Fruit fly (Drosophila melanogaster) whole organism, embryonic: ENCODE measurements around the gene CG32686.
A peak's percentile ranks its signal among the peaks of the same experiment; 100 is the strongest.

Experiments
- CG1024 ChIP-seq: fragments of 200-800 bp; sonication (Bioruptor generic); IDR thresholded peaks from 2 replicates; pipeline ENCODE4 v1.3.6; 2022; ENCODE audit warnings: missing biosample characterization, missing genetic modification characterization
- CG10267 ChIP-seq: fragments of 200-800 bp; sonication (Bioruptor generic); optimal IDR thresholded peaks from 2 replicates; lab custom pipeline; 2018; ENCODE audit warnings: missing biosample characterization, mild to moderate bottlenecking, missing genetic modification characterization, moderate library complexity
- CG10565 ChIP-seq: fragments of 200-800 bp; sonication (Bioruptor generic); optimal IDR thresholded peaks from 3 replicates; lab custom pipeline; 2016; ENCODE audit warnings: missing biosample characterization, mild to moderate bottlenecking, missing genetic modification characterization
- CG11696 ChIP-seq: fragments of 200-800 bp; sonication (Bioruptor generic); IDR thresholded peaks from 2 replicates; pipeline ENCODE4 v1.3.6; 2022; ENCODE audit warnings: missing biosample characterization, missing genetic modification characterization
- CG13624 ChIP-seq: fragments of 200-800 bp; sonication (Bioruptor generic); optimal IDR thresholded peaks from 2 replicates; lab custom pipeline; 2016; ENCODE audit warnings: missing biosample characterization, missing genetic modification characterization
- CG15696 ChIP-seq: fragments of 200-800 bp; sonication (Bioruptor generic); optimal IDR thresholded peaks from 2 replicates; lab custom pipeline; 2019; ENCODE audit warnings: missing biosample characterization, mild to moderate bottlenecking, missing genetic modification characterization, moderate library complexity
- CG17328 ChIP-seq: fragments of 200-800 bp; sonication (Bioruptor generic); IDR thresholded peaks from 2 replicates; pipeline ENCODE4 v1.3.6; 2022; ENCODE audit warnings: missing biosample characterization, missing genetic modification characterization
- CG17359 ChIP-seq: fragments of 200-800 bp; sonication (Bioruptor generic); optimal IDR thresholded peaks from 3 replicates; lab custom pipeline; 2018; ENCODE audit warnings: missing biosample characterization, mild to moderate bottlenecking, missing genetic modification characterization, moderate library complexity
- CG17361 ChIP-seq: fragments of 200-800 bp; sonication (Bioruptor generic); IDR thresholded peaks from 3 replicates; pipeline ENCODE4 v1.3.6; 2022; ENCODE audit warnings: missing biosample characterization, missing genetic modification characterization
- CG2129 ChIP-seq: fragments of 200-800 bp; sonication (Bioruptor generic); IDR thresholded peaks from 2 replicates; pipeline ENCODE4 v1.3.6; 2022; ENCODE audit warnings: missing biosample characterization, missing genetic modification characterization; ENCODE audit not compliant: partially characterized antibody
- CG2712 ChIP-seq: fragments of 200-800 bp; optimal IDR thresholded peaks from 3 replicates; lab custom pipeline; 2019; ENCODE audit warnings: missing biosample characterization, mild to moderate bottlenecking, missing genetic modification characterization, moderate library complexity
- CG3163 ChIP-seq: fragments of 200-800 bp; sonication (Bioruptor generic); optimal IDR thresholded peaks from 3 replicates; lab custom pipeline; 2016; ENCODE audit warnings: missing biosample characterization, missing genetic modification characterization
- CG34422 ChIP-seq: fragments of 200-800 bp; sonication (Bioruptor generic); IDR thresholded peaks from 3 replicates; pipeline ENCODE4 v1.3.6; 2022; ENCODE audit warnings: missing biosample characterization, missing genetic modification characterization
- CG43689 ChIP-seq: fragments of 200-800 bp; sonication (Bioruptor generic); IDR thresholded peaks from 2 replicates; pipeline ENCODE4 v1.3.6; 2022; ENCODE audit warnings: missing biosample characterization, missing genetic modification characterization
- CG7556 ChIP-seq: fragments of 200-800 bp; sonication (Bioruptor generic); optimal IDR thresholded peaks from 2 replicates; lab custom pipeline; 2017; ENCODE audit warnings: missing biosample characterization, mild to moderate bottlenecking, missing genetic modification characterization
- CG8359 ChIP-seq: fragments of 200-800 bp; sonication (Bioruptor generic); optimal IDR thresholded peaks from 2 replicates; lab custom pipeline; 2017; ENCODE audit warnings: missing biosample characterization, mild to moderate bottlenecking, missing genetic modification characterization, borderline replicate concordance
- CG8388 ChIP-seq: fragments of 200-800 bp; sonication (Bioruptor generic); optimal IDR thresholded peaks from 2 replicates; lab custom pipeline; 2019; ENCODE audit warnings: missing biosample characterization, mild to moderate bottlenecking, missing genetic modification characterization, moderate library complexity
- Doc3 ChIP-seq: fragments of 200-800 bp; sonication (Bioruptor generic); IDR thresholded peaks from 3 replicates; pipeline ENCODE4 v1.3.6; 2022; ENCODE audit warnings: missing biosample characterization, missing genetic modification characterization; ENCODE audit not compliant: partially characterized antibody
- E2f1 ChIP-seq: fragments of 200-800 bp; sonication (Bioruptor generic); IDR thresholded peaks from 2 replicates; pipeline ENCODE4 v1.3.6; 2022; ENCODE audit warnings: missing biosample characterization, missing genetic modification characterization
- Fer2 ChIP-seq: fragments of 200-800 bp; sonication (Bioruptor generic); optimal IDR thresholded peaks from 2 replicates; lab custom pipeline; 2018; ENCODE audit warnings: missing biosample characterization, mild to moderate bottlenecking, missing genetic modification characterization, moderate library complexity
- HLH3B ChIP-seq: fragments of 200-800 bp; sonication (Bioruptor generic); IDR thresholded peaks from 2 replicates; pipeline ENCODE4 v1.3.6; 2022; ENCODE audit warnings: missing biosample characterization, missing genetic modification characterization
- HLHmδ ChIP-seq: fragments of 200-800 bp; sonication (Bioruptor generic); optimal IDR thresholded peaks from 2 replicates; lab custom pipeline; 2018; ENCODE audit warnings: missing biosample characterization, mild to moderate bottlenecking, missing genetic modification characterization, moderate library complexity
- MTF-1 ChIP-seq: fragments of 200-800 bp; sonication (Bioruptor generic); optimal IDR thresholded peaks from 2 replicates; lab custom pipeline; 2018; ENCODE audit warnings: missing biosample characterization, mild to moderate bottlenecking, missing genetic modification characterization, borderline replicate concordance
- Mad ChIP-seq: fragments of 200-800 bp; sonication (Bioruptor generic); optimal IDR thresholded peaks from 2 replicates; lab custom pipeline; 2016; ENCODE audit warnings: missing biosample characterization, missing genetic modification characterization
- Meics ChIP-seq: fragments of 200-800 bp; sonication (Bioruptor generic); optimal IDR thresholded peaks from 2 replicates; lab custom pipeline; 2017; ENCODE audit warnings: missing biosample characterization, mild to moderate bottlenecking, missing genetic modification characterization
- NFAT ChIP-seq: fragments of 200-800 bp; sonication (Bioruptor generic); IDR thresholded peaks from 2 replicates; pipeline ENCODE4 v1.3.6; 2022; ENCODE audit warnings: missing biosample characterization, missing genetic modification characterization
- NK7.1 ChIP-seq: fragments of 200-800 bp; sonication (Bioruptor generic); optimal IDR thresholded peaks from 3 replicates; lab custom pipeline; 2016; ENCODE audit warnings: missing biosample characterization, missing genetic modification characterization
- Nf-YA ChIP-seq: fragments of 200-800 bp; sonication (Bioruptor generic); IDR thresholded peaks from 2 replicates; pipeline ENCODE4 v1.3.6; 2022; ENCODE audit warnings: missing biosample characterization, missing genetic modification characterization
- Six4 ChIP-seq: fragments of 200-800 bp; sonication (Bioruptor generic); optimal IDR thresholded peaks from 2 replicates; lab custom pipeline; 2016; ENCODE audit warnings: missing biosample characterization, missing genetic modification characterization
- Tbp ChIP-seq: fragments of >200 bp; optimal IDR thresholded peaks from 2 replicates; lab custom pipeline; 2018; ENCODE audit warnings: missing biosample characterization, missing genetic modification characterization
- ap ChIP-seq: fragments of 200-800 bp; sonication (Bioruptor generic); IDR thresholded peaks from 2 replicates; pipeline ENCODE4 v1.3.6; 2022; ENCODE audit warnings: missing biosample characterization, missing genetic modification characterization
- ara ChIP-seq: fragments of 200-800 bp; sonication (Bioruptor generic); IDR thresholded peaks from 2 replicates; pipeline ENCODE4 v1.3.6; 2022; ENCODE audit warnings: missing biosample characterization, missing genetic modification characterization
- ash1 ChIP-seq: fragments of 200-800 bp; sonication (Bioruptor generic); optimal IDR thresholded peaks from 2 replicates; lab custom pipeline; 2018; ENCODE audit warnings: missing biosample characterization, mild to moderate bottlenecking, missing genetic modification characterization
- bab2 ChIP-seq: fragments of 200-800 bp; sonication (Bioruptor generic); optimal IDR thresholded peaks from 2 replicates; lab custom pipeline; 2016; ENCODE audit warnings: missing biosample characterization, missing genetic modification characterization
- btn ChIP-seq: fragments of 200-800 bp; sonication (Bioruptor generic); optimal IDR thresholded peaks from 2 replicates; lab custom pipeline; 2016; ENCODE audit warnings: missing biosample characterization, missing genetic modification characterization
- ci ChIP-seq: fragments of 200-800 bp; sonication (Bioruptor generic); IDR thresholded peaks from 3 replicates; pipeline ENCODE4 v1.3.6; 2022; ENCODE audit warnings: missing biosample characterization, missing genetic modification characterization
- da ChIP-seq: fragments of 200-800 bp; sonication (Bioruptor generic); optimal IDR thresholded peaks from 2 replicates; lab custom pipeline; 2016; ENCODE audit warnings: missing biosample characterization, missing genetic modification characterization
- disco-r ChIP-seq: fragments of 200-800 bp; sonication (Bioruptor generic); optimal IDR thresholded peaks from 2 replicates; lab custom pipeline; 2016; ENCODE audit warnings: missing biosample characterization, missing genetic modification characterization
- grn ChIP-seq: fragments of 200-800 bp; sonication (Bioruptor generic); optimal IDR thresholded peaks from 3 replicates; lab custom pipeline; 2017; ENCODE audit warnings: missing biosample characterization, missing genetic modification characterization
- gsb ChIP-seq: fragments of 200-800 bp; sonication (Bioruptor generic); IDR thresholded peaks from 2 replicates; pipeline ENCODE4 v1.3.6; 2022; ENCODE audit warnings: missing biosample characterization, missing genetic modification characterization
- jigr1 ChIP-seq: fragments of 200-800 bp; sonication (Bioruptor generic); IDR thresholded peaks from 3 replicates; pipeline ENCODE4 v1.3.6; 2022; ENCODE audit warnings: missing biosample characterization, missing genetic modification characterization
- lmd ChIP-seq: fragments of 200-800 bp; sonication (Bioruptor generic); IDR thresholded peaks from 2 replicates; pipeline ENCODE4 v1.3.6; 2022; ENCODE audit warnings: missing biosample characterization, missing genetic modification characterization
- ranshi ChIP-seq: fragments of 200-800 bp; sonication (Bioruptor generic); IDR thresholded peaks from 2 replicates; pipeline ENCODE4 v1.3.6; 2022; ENCODE audit warnings: missing biosample characterization, missing genetic modification characterization
- sens-2 ChIP-seq: fragments of 200-800 bp; sonication (Bioruptor generic); IDR thresholded peaks from 2 replicates; pipeline ENCODE4 v1.3.6; 2022; ENCODE audit warnings: missing biosample characterization, missing genetic modification characterization
- slbo ChIP-seq: fragments of 200-800 bp; sonication (Bioruptor generic); IDR thresholded peaks from 2 replicates; pipeline ENCODE4 v1.3.6; 2022; ENCODE audit warnings: missing biosample characterization, missing genetic modification characterization
- so ChIP-seq: fragments of 200-800 bp; sonication (Bioruptor generic); IDR thresholded peaks from 3 replicates; pipeline ENCODE4 v1.3.6; 2022; ENCODE audit warnings: missing biosample characterization, missing genetic modification characterization
- tio ChIP-seq: fragments of 200-800 bp; sonication (Bioruptor generic); optimal IDR thresholded peaks from 2 replicates; lab custom pipeline; 2017; ENCODE audit warnings: missing biosample characterization, missing genetic modification characterization, inconsistent platforms
- ttk ChIP-seq: fragments of 200-800 bp; sonication (Bioruptor generic); IDR thresholded peaks from 2 replicates; pipeline ENCODE4 v2.1.2; 2022; ENCODE audit warnings: missing biosample characterization, missing genetic modification characterization
- unpg ChIP-seq: fragments of 200-800 bp; sonication (Bioruptor generic); optimal IDR thresholded peaks from 3 replicates; lab custom pipeline; 2018; ENCODE audit warnings: missing biosample characterization, mild to moderate bottlenecking, missing genetic modification characterization, moderate library complexity
- vnd ChIP-seq: fragments of 200-800 bp; sonication (Bioruptor generic); IDR thresholded peaks from 3 replicates; pipeline ENCODE4 v1.3.6; 2022; ENCODE audit warnings: missing biosample characterization, missing genetic modification characterization; ENCODE audit not compliant: partially characterized antibody
- zf30C ChIP-seq: fragments of 200-800 bp; sonication (Bioruptor generic); optimal IDR thresholded peaks from 3 replicates; lab custom pipeline; 2018; ENCODE audit warnings: missing biosample characterization, mild to moderate bottlenecking, missing genetic modification characterization
- zfh2 ChIP-seq: fragments of 200-800 bp; sonication (Bioruptor generic); optimal IDR thresholded peaks from 2 replicates; lab custom pipeline; 2016; ENCODE audit warnings: missing biosample characterization, missing genetic modification characterization

Gene CG32686

dm6 chrX:10387672-10388071 lies 12.6 kb upstream of the CG32686 start (continued):
- TF ChIP-seq ap (GFP tag; lab: Robert Waterston, UW) (no peak), Tbp (GFP tag; lab: Kevin White, UChicago) (no peak), Mad (GFP tag; lab: Kevin White, UChicago) (no peak), CG15696 (tag; lab: Kevin White, UChicago) (no peak), CG3163 (GFP tag; lab: Kevin White, UChicago) (no peak), zfh2 (GFP tag; lab: Kevin White, UChicago) (peak; percentile 49), unpg (peak; percentile 38), da (GFP tag; lab: Kevin White, UChicago) (no peak), bab2 (GFP tag; lab: Kevin White, UChicago) (peak; percentile 58), gsb (peak; percentile 17; the same call in 1 of the 2 replicates), NK7.1 (no peak), HLHmδ (GFP tag; lab: Kevin White, UChicago) (no peak), CG34422 (GFP tag; lab: Robert Waterston, UW) (0 out of 3 replicates have a peak, but pooled peaks have one; percentile 31), CG2129 (GFP tag; lab: Robert Waterston, UW) (no peak), lmd (GFP tag; lab: Robert Waterston, UW) (peak; percentile 74; the same call in 1 of the 2 replicates), E2f1 (GFP tag; lab: Robert Waterston, UW) (peak; percentile 23; the same call in 1 of the 2 replicates), Six4 (GFP tag; lab: Kevin White, UChicago) (no peak), tio (GFP tag; lab: Kevin White, UChicago) (peak; percentile 7), CG17359 (peak; percentile 44), so (GFP tag; lab: Robert Waterston, UW) (no peak), Fer2 (tag; lab: Kevin White, UChicago) (no peak), MTF-1 (no peak), CG17361 (GFP tag; lab: Robert Waterston, UW) (0 out of 3 replicates have a peak, but pooled peaks have one; percentile 9), CG10267 (tag; lab: Kevin White, UChicago) (no peak), grn (GFP tag; lab: Kevin White, UChicago) (no peak), CG1024 (GFP tag; lab: Robert Waterston, UW) (no peak), jigr1 (GFP tag; lab: Robert Waterston, UW) (no peak), vnd (GFP tag; lab: Robert Waterston, UW) (no peak), sens-2 (GFP tag; lab: Robert Waterston, UW) (no peak), ttk (GFP tag; lab: Robert Waterston, UW) (peak; percentile 54; the same call in 1 of the 2 replicates), CG11696 (GFP tag; lab: Robert Waterston, UW) (no peak), CG8359 (GFP tag; lab: Kevin White, UChicago) (no peak), disco-r (GFP tag; lab: Kevin White, UChicago) (no peak), CG43689 (GFP tag; lab: Robert Waterston, UW) (no peak), CG17328 (GFP tag; lab: Robert Waterston, UW) (no peak), CG13624 (GFP tag; lab: Kevin White, UChicago) (peak; percentile 16), CG2712 (tag; lab: Kevin White, UChicago) (no peak), NFAT (GFP tag; lab: Robert Waterston, UW) (no peak), ash1 (no peak), CG10565 (GFP tag; lab: Kevin White, UChicago) (no peak), Doc3 (GFP tag; lab: Robert Waterston, UW) (no peak), HLH3B (GFP tag; lab: Robert Waterston, UW) (peak; percentile 48), btn (GFP tag; lab: Kevin White, UChicago) (no peak), ranshi (GFP tag; lab: Robert Waterston, UW) (peak; percentile 36; the same call in 1 of the 2 replicates), CG7556 (GFP tag; lab: Kevin White, UChicago) (peak; percentile 6), Nf-YA (no peak), zf30C (GFP tag; lab: Kevin White, UChicago) (no peak), ara (peak; percentile 12; the same call in 1 of the 2 replicates), ci (GFP tag; lab: Robert Waterston, UW) (peak; percentile 61; the same call in 2 of the 3 replicates), CG8388 (GFP tag; lab: Kevin White, UChicago) (no peak), Meics (peak; percentile 59), slbo (GFP tag; lab: Robert Waterston, UW) (peak; percentile 76)
